Fruit fly (Drosophila melanogaster) whole organism, embryonic: ENCODE results near the gene CG42554.

Experiments used
- ATbp ChIP-seq: fragments of 200-800 bp; sonication (Bioruptor generic); optimal IDR thresholded peaks from 2 replicates; lab custom pipeline; 2017; ENCODE audit warnings: missing biosample characterization, mild to moderate bottlenecking, missing genetic modification characterization, missing genetic modification reagents
- Atf-2 ChIP-seq: fragments of 200-800 bp; sonication (Bioruptor generic); optimal IDR thresholded peaks from 2 replicates; lab custom pipeline; 2016; ENCODE audit warnings: missing biosample characterization, missing genetic modification characterization
- B-H1 ChIP-seq: fragments of 200-800 bp; sonication (Bioruptor generic); IDR thresholded peaks from 3 replicates; pipeline ENCODE4 v1.3.6; 2022; ENCODE audit warnings: missing biosample characterization, missing genetic modification characterization
- CG10366 ChIP-seq: fragments of 200-800 bp; sonication (Bioruptor generic); IDR thresholded peaks from 2 replicates; pipeline ENCODE4 v1.3.6; 2022; ENCODE audit warnings: missing biosample characterization, missing genetic modification characterization
- CG11504 ChIP-seq: fragments of 200-800 bp; sonication (Bioruptor generic); optimal IDR thresholded peaks from 3 replicates; lab custom pipeline; 2019; ENCODE audit warnings: missing biosample characterization, mild to moderate bottlenecking, missing genetic modification characterization, moderate library complexity
- CG1233 ChIP-seq: fragments of 200-800 bp; sonication (Bioruptor generic); optimal IDR thresholded peaks from 4 replicates; lab custom pipeline; 2018; ENCODE audit warnings: missing biosample characterization, mild to moderate bottlenecking, missing genetic modification characterization
- CG14014 ChIP-seq: fragments of 200-800 bp; sonication (Bioruptor generic); IDR thresholded peaks from 2 replicates; pipeline ENCODE4 v1.3.6; 2022; ENCODE audit warnings: missing biosample characterization, missing genetic modification characterization
- CG15269 ChIP-seq: fragments of 200-800 bp; sonication (Bioruptor generic); optimal IDR thresholded peaks from 2 replicates; lab custom pipeline; 2018; ENCODE audit warnings: missing biosample characterization, mild to moderate bottlenecking, missing genetic modification characterization, moderate library complexity
- CG15696 ChIP-seq: fragments of 200-800 bp; sonication (Bioruptor generic); optimal IDR thresholded peaks from 2 replicates; lab custom pipeline; 2019; ENCODE audit warnings: missing biosample characterization, mild to moderate bottlenecking, missing genetic modification characterization, moderate library complexity
- CG1603 ChIP-seq: fragments of 200-800 bp; sonication (Bioruptor generic); optimal IDR thresholded peaks from 2 replicates; lab custom pipeline; 2019; ENCODE audit warnings: missing biosample characterization, mild to moderate bottlenecking, missing genetic modification characterization, moderate library complexity
- CG1832 ChIP-seq: fragments of 200-800 bp; sonication (Bioruptor generic); optimal IDR thresholded peaks from 2 replicates; lab custom pipeline; 2017; ENCODE audit warnings: missing biosample characterization, mild to moderate bottlenecking, missing genetic modification characterization, inconsistent platforms
- CG2120 ChIP-seq: fragments of 200-800 bp; sonication (Bioruptor generic); optimal IDR thresholded peaks from 3 replicates; lab custom pipeline; 2016; ENCODE audit warnings: missing biosample characterization, missing genetic modification characterization
- CG2202 ChIP-seq: fragments of 200-800 bp; sonication (Bioruptor generic); optimal IDR thresholded peaks from 2 replicates; lab custom pipeline; 2018; ENCODE audit warnings: missing biosample characterization, mild to moderate bottlenecking, missing genetic modification characterization
- CG34376 ChIP-seq: fragments of 200-800 bp; sonication (Bioruptor generic); optimal IDR thresholded peaks from 2 replicates; lab custom pipeline; 2018; ENCODE audit warnings: missing biosample characterization, mild to moderate bottlenecking, missing genetic modification characterization
- CG4282 ChIP-seq: fragments of 200-800 bp; sonication (Bioruptor generic); optimal IDR thresholded peaks from 2 replicates; lab custom pipeline; 2016; ENCODE audit warnings: missing biosample characterization, missing genetic modification characterization
- CG4328 ChIP-seq: fragments of 200-800 bp; sonication (Bioruptor generic); optimal IDR thresholded peaks from 3 replicates; lab custom pipeline; 2017; ENCODE audit warnings: missing biosample characterization, missing genetic modification reagents, missing genetic modification characterization
- CG4854 ChIP-seq: fragments of 200-800 bp; sonication (Bioruptor generic); optimal IDR thresholded peaks from 2 replicates; lab custom pipeline; 2016; ENCODE audit warnings: missing biosample characterization, missing genetic modification characterization, inconsistent platforms
- CG5180 ChIP-seq: fragments of 200-800 bp; sonication (Bioruptor generic); optimal IDR thresholded peaks from 3 replicates; lab custom pipeline; 2017; ENCODE audit warnings: missing biosample characterization, missing genetic modification characterization, mild to moderate bottlenecking, moderate library complexity, missing genetic modification reagents
- CG5245 ChIP-seq: fragments of 200-800 bp; sonication (Bioruptor generic); optimal IDR thresholded peaks from 3 replicates; lab custom pipeline; 2016; ENCODE audit warnings: missing biosample characterization, missing genetic modification characterization
- CG7271 ChIP-seq: fragments of 200-800 bp; sonication (Bioruptor generic); optimal IDR thresholded peaks from 2 replicates; lab custom pipeline; 2018; ENCODE audit warnings: missing biosample characterization, mild to moderate bottlenecking, missing genetic modification characterization, moderate library complexity
- CG7963 ChIP-seq: fragments of 200-800 bp; sonication (Bioruptor generic); IDR thresholded peaks from 3 replicates; pipeline ENCODE4 v1.3.6; 2022; ENCODE audit warnings: missing biosample characterization, missing genetic modification characterization; ENCODE audit not compliant: partially characterized antibody
- CG8089 ChIP-seq: fragments of 200-800 bp; sonication (Bioruptor generic); optimal IDR thresholded peaks from 3 replicates; lab custom pipeline; 2016; ENCODE audit warnings: missing biosample characterization, missing genetic modification characterization
- CG8388 ChIP-seq: fragments of 200-800 bp; sonication (Bioruptor generic); optimal IDR thresholded peaks from 2 replicates; lab custom pipeline; 2019; ENCODE audit warnings: missing biosample characterization, mild to moderate bottlenecking, missing genetic modification characterization, moderate library complexity
- CG9817 ChIP-seq: fragments of 200-800 bp; sonication (Bioruptor generic); optimal IDR thresholded peaks from 2 replicates; lab custom pipeline; 2018; ENCODE audit warnings: missing biosample characterization, mild to moderate bottlenecking, missing genetic modification characterization, moderate library complexity
- CG9876 ChIP-seq: fragments of 200-800 bp; sonication (Bioruptor generic); optimal IDR thresholded peaks from 2 replicates; lab custom pipeline; 2016; ENCODE audit warnings: missing biosample characterization, missing genetic modification characterization
- D19B ChIP-seq: fragments of 200-800 bp; sonication (Bioruptor generic); optimal IDR thresholded peaks from 2 replicates; lab custom pipeline; 2017; ENCODE audit warnings: missing biosample characterization, mild to moderate bottlenecking, missing genetic modification characterization
- Doc2 ChIP-seq: fragments of 200-800 bp; sonication (Bioruptor generic); IDR thresholded peaks from 2 replicates; pipeline ENCODE4 v1.3.6; 2022; ENCODE audit warnings: missing biosample characterization, missing genetic modification characterization
- Ets97D ChIP-seq: fragments of 200-800 bp; sonication (Bioruptor generic); optimal IDR thresholded peaks from 3 replicates; lab custom pipeline; 2016; ENCODE audit warnings: missing biosample characterization, missing genetic modification characterization
- Max ChIP-seq: fragments of 200-800 bp; sonication (Bioruptor generic); optimal IDR thresholded peaks from 2 replicates; lab custom pipeline; 2016; ENCODE audit warnings: missing biosample characterization, mild to moderate bottlenecking, missing genetic modification characterization
- Mrtf ChIP-seq: fragments of 200-800 bp; sonication (Bioruptor generic); IDR thresholded peaks from 3 replicates; pipeline ENCODE4 v1.3.6; 2022; ENCODE audit warnings: missing biosample characterization, missing genetic modification characterization
- NK7.1 ChIP-seq: fragments of 200-800 bp; sonication (Bioruptor generic); optimal IDR thresholded peaks from 3 replicates; lab custom pipeline; 2016; ENCODE audit warnings: missing biosample characterization, missing genetic modification characterization
- Stat92E ChIP-seq, 3 experiments: fragments of >200 bp in 2 of 3; fragments of 200-800 bp in 1 of 3; sonication (Bioruptor generic) in 1 of 3; optimal IDR thresholded peaks; 2 replicates each; lab custom pipeline; 2017 to 2019; ENCODE audit warnings: missing biosample characterization in 3 of 3, missing genetic modification characterization in 3 of 3, mild to moderate bottlenecking in 1 of 3, moderate library complexity in 1 of 3
- Usf ChIP-seq: fragments of 200-800 bp; sonication (Bioruptor generic); optimal IDR thresholded peaks from 2 replicates; lab custom pipeline; 2017; ENCODE audit warnings: missing genotype, missing biosample characterization, missing genetic modification characterization
- cad ChIP-seq: fragments of >200 bp; optimal IDR thresholded peaks from 2 replicates; lab custom pipeline; 2017; ENCODE audit warnings: missing biosample characterization, missing genetic modification characterization
- ci ChIP-seq: fragments of 200-800 bp; sonication (Bioruptor generic); IDR thresholded peaks from 3 replicates; pipeline ENCODE4 v1.3.6; 2022; ENCODE audit warnings: missing biosample characterization, missing genetic modification characterization
- danr ChIP-seq: fragments of 200-800 bp; sonication (Bioruptor generic); IDR thresholded peaks from 2 replicates; pipeline ENCODE4 v1.3.6; 2022; ENCODE audit warnings: missing biosample characterization, missing genetic modification characterization
- eve ChIP-seq, 2 experiments: fragments of >200 bp; optimal IDR thresholded peaks; 2 replicates each; lab custom pipeline; 2017; ENCODE audit warnings: missing biosample characterization in 2 of 2, missing genetic modification characterization in 2 of 2
- fd3F ChIP-seq: fragments of 200-800 bp; sonication (Bioruptor generic); optimal IDR thresholded peaks from 2 replicates; lab custom pipeline; 2018; ENCODE audit warnings: missing biosample characterization, mild to moderate bottlenecking, missing genetic modification characterization, moderate library complexity
- her ChIP-seq: fragments of 200-800 bp; sonication (Bioruptor generic); optimal IDR thresholded peaks from 2 replicates; lab custom pipeline; 2016; ENCODE audit warnings: missing biosample characterization, missing genetic modification characterization
- insv ChIP-seq, 2 experiments: fragments of 200-800 bp; sonication (Bioruptor generic); optimal IDR thresholded peaks; 3 replicates each; lab custom pipeline; 2016 to 2018; ENCODE audit warnings: missing biosample characterization in 2 of 2, missing genetic modification characterization in 2 of 2
- inv ChIP-seq: fragments of 200-800 bp; sonication (Bioruptor generic); IDR thresholded peaks from 2 replicates; pipeline ENCODE4 v1.3.6; 2022; ENCODE audit warnings: missing biosample characterization, missing genetic modification characterization; ENCODE audit not compliant: partially characterized antibody
- lola ChIP-seq, 3 experiments: fragments of >200 bp in 2 of 3; fragments of 200-800 bp in 1 of 3; sonication (Bioruptor generic) in 1 of 3; optimal IDR thresholded peaks; 2 replicates each; lab custom pipeline; 2017 to 2019; ENCODE audit warnings: missing biosample characterization in 3 of 3, missing genetic modification characterization in 3 of 3, mild to moderate bottlenecking in 1 of 3, moderate library complexity in 1 of 3
- nerfin-1 ChIP-seq: fragments of 200-800 bp; sonication (Bioruptor generic); optimal IDR thresholded peaks from 3 replicates; lab custom pipeline; 2019; ENCODE audit warnings: missing biosample characterization, mild to moderate bottlenecking, missing genetic modification characterization, moderate library complexity
- phol ChIP-seq: fragments of 200-800 bp; sonication (Bioruptor generic); optimal IDR thresholded peaks from 3 replicates; lab custom pipeline; 2018; ENCODE audit warnings: missing biosample characterization, mild to moderate bottlenecking, missing genetic modification characterization, moderate library complexity
- pum ChIP-seq: fragments of 200-800 bp; sonication (Bioruptor generic); optimal IDR thresholded peaks from 2 replicates; lab custom pipeline; 2016; ENCODE audit warnings: missing biosample characterization, missing genetic modification characterization
- rib ChIP-seq: fragments of 200-800 bp; sonication (Bioruptor generic); IDR thresholded peaks from 2 replicates; pipeline ENCODE4 v1.3.6; 2022; ENCODE audit warnings: missing biosample characterization, missing genetic modification characterization
- zen2 ChIP-seq: fragments of 200-800 bp; sonication (Bioruptor generic); IDR thresholded peaks from 3 replicates; pipeline ENCODE4 v1.3.6; 2022; ENCODE audit warnings: missing biosample characterization, missing genetic modification characterization; ENCODE audit not compliant: partially characterized antibody

The CG42554 gene

DNA sequence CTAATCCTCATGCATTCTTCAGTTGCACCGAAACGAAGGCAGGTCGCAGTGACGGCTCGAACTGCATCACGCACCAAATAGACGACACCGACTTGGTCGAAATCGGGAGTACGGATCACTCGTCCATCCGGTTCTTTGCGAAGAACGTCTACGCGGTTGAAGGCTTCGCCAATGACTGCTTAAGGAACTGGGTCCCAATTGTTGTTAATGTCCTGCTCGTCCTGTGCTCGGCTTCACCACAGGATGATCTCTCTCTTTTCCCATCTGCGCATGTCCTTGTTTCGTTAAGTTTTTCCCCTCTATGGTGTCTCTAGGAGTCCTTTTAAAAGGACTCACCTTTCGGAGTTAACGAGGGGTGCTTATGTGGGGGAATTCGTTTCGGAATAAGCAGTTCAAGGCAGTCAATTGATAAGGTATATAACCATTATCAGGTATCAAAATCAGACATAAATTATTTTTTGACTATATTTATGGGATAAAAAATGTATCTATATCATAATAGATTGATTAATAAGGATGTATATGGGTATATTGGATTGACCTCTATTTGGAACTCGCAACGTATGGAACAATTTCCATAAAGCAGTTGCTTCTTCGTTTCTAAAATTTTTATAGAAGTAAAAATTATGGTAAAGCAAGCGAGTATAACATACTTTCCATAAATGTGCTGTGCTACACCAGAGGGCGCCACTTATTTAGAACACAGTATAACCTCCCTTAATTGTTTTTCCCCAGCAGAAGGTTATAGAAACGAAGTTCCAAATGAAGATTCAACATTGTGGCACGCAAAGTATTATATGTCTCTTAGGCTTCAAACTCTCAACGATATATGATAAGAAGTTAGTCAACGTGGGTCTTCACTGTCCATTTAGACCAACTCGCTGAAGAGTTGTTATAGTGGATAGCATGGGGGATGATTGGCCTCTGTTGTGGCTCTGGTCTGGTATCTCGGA is 21.9 kb downstream of the CG42554 start, which contains the start of gene dpr20 (continued):
- peak; percentile 93 for TF ChIP-seq ci (GFP tag; lab: Robert Waterston, UW)
- TF ChIP-seq insv (GFP tag; optimal IDR thresholded peaks at IDR 0.05; lab: Kevin White, UChicago) = peak in 1 of 2 experiments; percentile 61
- peak; percentile 80 for TF ChIP-seq CG9817 (tag; lab: Kevin White, UChicago)
- peak; percentile 83 for TF ChIP-seq Mrtf
- TF ChIP-seq zen2 (GFP tag; lab: Robert Waterston, UW) = no peak
- peak; percentile 36 for TF ChIP-seq CG4854 (GFP tag; lab: Kevin White, UChicago)
- TF ChIP-seq her (GFP tag; lab: Kevin White, UChicago) = peak; percentile 73
- peak; percentile 56 for TF ChIP-seq CG34376
- TF ChIP-seq CG7963 (GFP tag; lab: Robert Waterston, UW) = no peak
- TF ChIP-seq CG8388 (GFP tag; lab: Kevin White, UChicago) = peak; percentile 41
- peak; percentile 20 for TF ChIP-seq CG5180 (GFP tag; lab: Kevin White, UChicago)
- TF ChIP-seq cad (GFP tag; lab: Kevin White, UChicago) = no peak
- peak; percentile 70 for TF ChIP-seq CG11504
- TF ChIP-seq B-H1 = peak; percentile 83
- TF ChIP-seq phol = peak; percentile 39
- peak; percentile 73 for TF ChIP-seq fd3F (GFP tag; lab: Kevin White, UChicago)
- TF ChIP-seq inv (GFP tag; lab: Robert Waterston, UW) = no peak
- TF ChIP-seq CG1603 (tag; lab: Kevin White, UChicago) = peak; percentile 80
- TF ChIP-seq lola (GFP tag; optimal IDR thresholded peaks at IDR 0.05; lab: Kevin White, UChicago) = peak in 1 of 3 experiments; percentile 35
- TF ChIP-seq Ets97D (GFP tag; lab: Kevin White, UChicago) = peak; percentile 35
- TF ChIP-seq CG15696 (tag; lab: Kevin White, UChicago) = peak; percentile 48
- peak; percentile 55 for TF ChIP-seq pum (GFP tag; lab: Kevin White, UChicago)
- TF ChIP-seq nerfin-1 (tag; lab: Kevin White, UChicago) = peak; percentile 33
- TF ChIP-seq Atf-2 = peak; percentile 39
- no peak for TF ChIP-seq CG7271 (tag; lab: Kevin White, UChicago)
- TF ChIP-seq Max = peak; percentile 33
- TF ChIP-seq CG10366 (GFP tag; lab: Robert Waterston, UW) = peak; percentile 89
- TF ChIP-seq ATbp (GFP tag; lab: Kevin White, UChicago) = peak; percentile 40
- TF ChIP-seq Stat92E (GFP tag; optimal IDR thresholded peaks at IDR 0.05; lab: Kevin White, UChicago) = no peak
- TF ChIP-seq CG5245 (GFP tag; lab: Kevin White, UChicago) = peak; percentile 52
- TF ChIP-seq CG4282 (GFP tag; lab: Kevin White, UChicago) = peak; percentile 15
- TF ChIP-seq NK7.1 (GFP tag; lab: Kevin White, UChicago) = peak; percentile 27
- peak; percentile 91 for TF ChIP-seq CG2120
- TF ChIP-seq CG15269 (tag; lab: Kevin White, UChicago) = peak; percentile 83
- no peak for TF ChIP-seq eve (GFP tag; optimal IDR thresholded peaks at IDR 0.05; lab: Kevin White, UChicago)
- TF ChIP-seq CG2202 (tag; lab: Kevin White, UChicago) = peak; percentile 10
- peak; percentile 48; the same call in 1 of the 2 replicates for TF ChIP-seq danr (GFP tag; lab: Robert Waterston, UW)
- peak; percentile 7 for TF ChIP-seq CG8089 (GFP tag; lab: Kevin White, UChicago)
- TF ChIP-seq D19B (GFP tag; lab: Kevin White, UChicago) = peak; percentile 42
- TF ChIP-seq CG4328 (GFP tag; lab: Kevin White, UChicago) = no peak
- peak; percentile 9 for TF ChIP-seq Usf
- peak; percentile 34 for TF ChIP-seq CG1233 (GFP tag; lab: Kevin White, UChicago)
- no peak for TF ChIP-seq Doc2 (GFP tag; lab: Robert Waterston, UW)
- TF ChIP-seq CG9876 (GFP tag; lab: Kevin White, UChicago) = peak; percentile 39
- no peak for TF ChIP-seq CG1832 (GFP tag; lab: Kevin White, UChicago)
- TF ChIP-seq rib = peak; percentile 79
- peak; percentile 89 for TF ChIP-seq CG14014
